Fruit fly (Drosophila melanogaster) whole organism, wandering third instar larva: ENCODE data around the gene Rab9Fb.

ENCODE experiments used
- CG9705 ChIP-seq: fragments of 200-800 bp; sonication (Bioruptor generic); optimal IDR thresholded peaks from 2 replicates; lab custom pipeline; 2018; ENCODE audit warnings: missing biosample characterization, mild to moderate bottlenecking, missing genetic modification characterization
- Dif ChIP-seq: fragments of 200-275, 200-300 bp; sonication (Bioruptor generic); optimal IDR thresholded peaks from 2 replicates; lab custom pipeline; 2018; ENCODE audit warnings: missing biosample characterization, missing genetic modification characterization; ENCODE audit not compliant: partially characterized antibody
- Jra ChIP-seq: sonication (Bioruptor generic); optimal IDR thresholded peaks from 2 replicates; lab custom pipeline; 2016; ENCODE audit warnings: missing biosample characterization, missing genetic modification characterization
- OdsH ChIP-seq: fragments of 200-800 bp; sonication (Bioruptor generic); optimal IDR thresholded peaks from 2 replicates; lab custom pipeline; 2016; ENCODE audit warnings: missing biosample characterization, mild to moderate bottlenecking, missing genetic modification characterization

DNA sequence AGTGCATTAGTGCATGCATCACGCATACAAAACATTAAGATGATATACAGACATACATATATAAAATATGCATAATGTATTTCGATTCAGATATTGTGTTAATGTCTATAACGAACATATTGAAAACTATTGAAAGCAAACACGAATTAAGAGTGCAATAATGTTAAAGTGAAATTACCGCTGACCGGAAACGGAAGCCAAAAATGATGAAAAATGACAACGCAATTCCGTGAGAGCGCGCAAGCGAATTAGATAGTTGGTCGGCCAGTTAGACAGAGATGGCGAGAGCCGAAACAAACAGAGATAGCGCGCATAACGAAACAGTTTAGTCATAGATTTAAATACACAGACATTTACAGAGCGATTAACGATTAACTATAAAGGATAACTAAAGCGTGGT, 30.1 kb downstream of the Rab9Fb start:
- TF ChIP-seq OdsH (no peak), Dif (GFP tag; lab: Kevin White, UChicago) (no peak), CG9705 (GFP tag; lab: Kevin White, UChicago) (no peak), Jra (GFP tag; lab: Kevin White, UChicago) (no peak)
